Fruit fly (Drosophila melanogaster): ENCODE results near the gene CG43322.

DNA sequence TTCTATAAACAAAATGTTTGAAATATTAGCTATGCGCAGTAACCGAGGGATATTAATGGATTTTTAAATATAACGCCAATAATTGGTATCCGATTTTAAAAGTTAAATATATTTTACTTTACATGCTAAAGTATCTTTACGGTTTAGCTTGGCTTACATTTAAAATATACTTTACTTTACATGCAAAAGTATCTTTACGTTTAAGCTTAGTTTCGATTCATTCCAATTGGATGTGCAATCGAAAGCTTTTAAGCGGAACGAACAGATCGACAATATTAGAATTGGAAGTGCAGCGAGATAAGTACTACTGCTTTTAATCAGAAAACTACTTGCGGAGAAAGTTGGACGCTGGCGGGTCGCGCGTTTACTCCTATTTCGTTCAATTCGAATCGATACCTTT is 15.8 kb downstream of the CG43322 start:
- TF ChIP-seq cyc (GFP tag; optimal IDR thresholded peaks at IDR 0.05) = no peak
- TF ChIP-seq CG16779 (tag; optimal IDR thresholded peaks at IDR 0.05) = no peak
- TF ChIP-seq Ets96B (tag; optimal IDR thresholded peaks at IDR 0.05) = no peak
- TF ChIP-seq Hr38 (GFP tag; optimal IDR thresholded peaks at IDR 0.05) = no peak
- TF ChIP-seq svp (GFP tag) = no peak
- no peak for TF ChIP-seq pdm3 (GFP tag; optimal IDR thresholded peaks at IDR 0.05)
- TF ChIP-seq Ets21C (GFP tag; optimal IDR thresholded peaks at IDR 0.05) = no peak
- no peak for TF ChIP-seq CG8632 (GFP tag; optimal IDR thresholded peaks at IDR 0.05)
- no peak for TF ChIP-seq CG11762 (GFP tag; optimal IDR thresholded peaks at IDR 0.05; ENCODE audit: insufficient read depth)

Measured in whole organism, prepupa.